Fruit fly (Drosophila melanogaster): Measurements from ENCODE around the gene CG31272.

CG31272 gene

dm6 chr3R:10761980-10762379 lies 2.8 kb upstream of the CG31272 start:
- TF ChIP-seq Med (GFP tag) (peak; percentile 85), hkb (optimal IDR thresholded peaks at IDR 0.05) (no peak), hkb (GFP tag; IDR thresholded peaks at IDR 0.05) (peak; percentile 51; the same call in 1 of the 2 replicates), CG34422 (GFP tag; IDR thresholded peaks at IDR 0.05) (peak; percentile 41; the same call in 1 of the 3 replicates), D (optimal IDR thresholded peaks at IDR 0.05) (no peak), D (GFP tag; optimal IDR thresholded peaks at IDR 0.05) (peak; percentile 16), Rfx (GFP tag; IDR thresholded peaks at IDR 0.05) (peak; percentile 53), ssp (GFP tag; IDR thresholded peaks at IDR 0.05) (no peak), ranshi (GFP tag; IDR thresholded peaks at IDR 0.05) (no peak), CG2202 (tag; optimal IDR thresholded peaks at IDR 0.05) (no peak), CG13624 (GFP tag; optimal IDR thresholded peaks at IDR 0.05) (peak; percentile 35), HLHmδ (GFP tag; optimal IDR thresholded peaks at IDR 0.05) (no peak), CG10565 (GFP tag; optimal IDR thresholded peaks at IDR 0.05) (no peak), Pdp1 (GFP tag; optimal IDR thresholded peaks at IDR 0.05) (peak; percentile 3 to 94), Dll (GFP tag; IDR thresholded peaks at IDR 0.05; ENCODE audit: partially characterized antibody) (no peak), Ets65A (GFP tag) (peak; percentile 50), CG32532 (GFP tag; IDR thresholded peaks at IDR 0.05) (peak; percentile 60), CG9932 (GFP tag; IDR thresholded peaks at IDR 0.05) (peak; percentile 21; the same call in 1 of the 2 replicates), CG42726 (GFP tag; IDR thresholded peaks at IDR 0.05; ENCODE audit: partially characterized antibody) (no peak), row (GFP tag; IDR thresholded peaks at IDR 0.05) (peak; percentile 46), ara (GFP tag; IDR thresholded peaks at IDR 0.05) (0 out of 2 replicates have a peak, but pooled peaks have one; percentile 36), pan (optimal IDR thresholded peaks at IDR 0.05) (no peak), pan (GFP tag; optimal IDR thresholded peaks at IDR 0.05 in 1 of 2, IDR thresholded peaks at IDR 0.05 in 1 of 2) (peak in 1 of 2 experiments; percentile 29), Ptx1 (GFP tag; IDR thresholded peaks at IDR 0.05) (0 out of 2 replicates have a peak, but pooled peaks have one; percentile 28), Ssrp (tag; optimal IDR thresholded peaks at IDR 0.05) (no peak), Xbp1 (GFP tag; optimal IDR thresholded peaks at IDR 0.05) (peak; percentile 24), slbo (GFP tag; IDR thresholded peaks at IDR 0.05) (peak; percentile 57), grau (tag; optimal IDR thresholded peaks at IDR 0.05) (peak; percentile 68), Aef1 (GFP tag; IDR thresholded peaks at IDR 0.05) (peak; percentile 19; the same call in 1 of the 3 replicates), lilli (GFP tag; optimal IDR thresholded peaks at IDR 0.05) (peak; percentile 33), CG11504 (tag; optimal IDR thresholded peaks at IDR 0.05) (no peak), dysf (GFP tag; IDR thresholded peaks at IDR 0.05) (peak; percentile 25; the same call in 1 of the 3 replicates), CG11456 (GFP tag; IDR thresholded peaks at IDR 0.05) (0 out of 3 replicates have a peak, but pooled peaks have one; percentile 13), al (GFP tag; IDR thresholded peaks at IDR 0.05) (peak; percentile 23; the same call in 1 of the 2 replicates), CG2129 (GFP tag; IDR thresholded peaks at IDR 0.05; ENCODE audit: partially characterized antibody) (no peak), H2.0 (GFP tag; IDR thresholded peaks at IDR 0.05) (0 out of 2 replicates have a peak, but pooled peaks have one; percentile 15), gro (GFP tag; optimal IDR thresholded peaks at IDR 0.05) (peak; percentile 18), C15 (GFP tag; IDR thresholded peaks at IDR 0.05) (0 out of 3 replicates have a peak, but pooled peaks have one; percentile 12), CG14441 (GFP tag; IDR thresholded peaks at IDR 0.05) (0 out of 2 replicates have a peak, but pooled peaks have one; percentile 20), tgo (GFP tag; IDR thresholded peaks at IDR 0.05) (peak; percentile 21; the same call in 1 of the 3 replicates), Xrp1 (GFP tag; IDR thresholded peaks at IDR 0.05) (peak; percentile 8; the same call in 1 of the 2 replicates), Atf6 (GFP tag; IDR thresholded peaks at IDR 0.05) (no peak), chm (GFP tag; IDR thresholded peaks at IDR 0.05) (no peak), CG16779 (GFP tag; IDR thresholded peaks at IDR 0.05) (0 out of 2 replicates have a peak, but pooled peaks have one; percentile 3)

Data from whole organism, embryonic.